Worm (Caenorhabditis elegans) whole organism, mixed stage, embryonic: ENCODE results near the gene F59E12.17.

Experiments used
- ces-1 ChIP-seq: fragments of 150-350 bp; optimal IDR thresholded peaks from 2 replicates; lab custom pipeline; 2014; ENCODE audit warnings: missing biosample characterization, missing genetic modification reagents, missing genetic modification characterization
- lin-32 ChIP-seq: fragments of 200-800 bp; sonication (Bioruptor generic); optimal IDR thresholded peaks from 2 replicates; lab custom pipeline; 2018; ENCODE audit warnings: mild to moderate bottlenecking, missing genetic modification characterization, missing compliant biosample characterization
- nhr-76 ChIP-seq: sonication (generic microtip); optimal IDR thresholded peaks from 2 replicates; lab custom pipeline; 2017; ENCODE audit warnings: missing biosample characterization, missing genetic modification characterization

DNA sequence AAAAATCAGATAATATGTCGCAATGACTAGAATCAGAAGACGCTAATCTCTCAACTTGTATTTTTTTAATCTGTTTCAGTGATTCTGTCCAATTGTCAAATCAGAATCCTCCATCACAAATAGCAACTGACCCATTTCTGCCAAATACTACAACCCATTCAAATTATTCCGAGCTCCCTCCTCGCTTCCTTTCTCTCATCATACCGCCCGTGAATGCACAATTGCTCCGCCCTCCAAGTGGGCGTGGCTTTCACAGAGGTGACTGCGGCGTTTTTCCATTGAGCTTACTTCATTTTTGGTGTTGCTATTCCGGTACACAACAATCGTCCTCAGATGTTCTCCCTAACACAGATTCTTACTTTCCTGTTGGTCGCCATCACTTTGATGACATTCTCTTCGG, 31.4 kb upstream of the F59E12.17 start, which contains the start of gene flp-27:
- TF ChIP-seq nhr-76 (no peak), ces-1 (no peak), lin-32 (GFP tag; lab: Kevin White, UChicago) (no peak)
